Worm (Caenorhabditis elegans) whole organism, young adult: ENCODE data around the gene rbm-7.

Experiments used
- B0336.3 ChIP-seq: fragments of 200-800 bp; sonication (Bioruptor generic); IDR thresholded peaks from 2 replicates; pipeline ENCODE4 v1.3.6; 2022; ENCODE audit warnings: missing genetic modification characterization, missing compliant biosample characterization
- F55B11.4 ChIP-seq: sonication (generic microtip); optimal IDR thresholded peaks from 2 replicates; lab custom pipeline; 2016; ENCODE audit warnings: missing compliant biosample characterization, missing genetic modification characterization, borderline replicate concordance; ENCODE audit not compliant: insufficient read depth
- F57C9.4 ChIP-seq: sonication (generic microtip); optimal IDR thresholded peaks from 2 replicates; lab custom pipeline; 2017; ENCODE audit warnings: mild to moderate bottlenecking, missing genetic modification characterization, missing compliant biosample characterization
- K12H6.12 ChIP-seq: fragments of 200-800 bp; sonication (Bioruptor generic); optimal IDR thresholded peaks from 2 replicates; lab custom pipeline; 2018; ENCODE audit warnings: mild to moderate bottlenecking, missing genetic modification characterization, missing compliant biosample characterization
- T26A5.8 ChIP-seq: sonication (generic microtip); optimal IDR thresholded peaks from 2 replicates; lab custom pipeline; 2016; ENCODE audit warnings: missing genetic modification characterization, missing compliant biosample characterization
- Y53G8AR.9 ChIP-seq: fragments of 200-800 bp; sonication (Bioruptor generic); conservative IDR thresholded peaks from 2 replicates; pipeline ENCODE4 v1.3.6; 2022; ENCODE audit warnings: missing genetic modification reagents, missing genetic modification characterization, missing compliant biosample characterization
- Y67H2A.10 ChIP-seq: fragments of 200-800 bp; sonication (Bioruptor generic); conservative IDR thresholded peaks from 2 replicates; pipeline ENCODE4 v1.3.6; 2022; ENCODE audit warnings: missing genetic modification reagents, missing genetic modification characterization, missing compliant biosample characterization
- Y79H2A.3 ChIP-seq: fragments of 200-800 bp; sonication (Bioruptor generic); conservative IDR thresholded peaks from 2 replicates; pipeline ENCODE4 v1.3.6; 2022; ENCODE audit warnings: missing genetic modification reagents, missing genetic modification characterization, missing compliant biosample characterization
- ZK185.1 ChIP-seq: sonication (generic microtip); optimal IDR thresholded peaks from 2 replicates; lab custom pipeline; 2016; ENCODE audit warnings: mild to moderate bottlenecking, missing genetic modification characterization, missing compliant biosample characterization; ENCODE audit not compliant: poor library complexity, severe bottlenecking
- akir-1 ChIP-seq: fragments of 200-800 bp; sonication (Bioruptor generic); optimal IDR thresholded peaks from 2 replicates; lab custom pipeline; 2018; ENCODE audit warnings: mild to moderate bottlenecking, missing genetic modification characterization, moderate library complexity, missing compliant biosample characterization
- ama-1 ChIP-seq, 3 experiments: fragments of 150-350 bp in 1 of 3; sonication (generic microtip) in 2 of 3; optimal IDR thresholded peaks; 2 replicates each; lab custom pipeline; 2014 to 2018; ENCODE audit warnings: missing biosample characterization in 2 of 3, missing genetic modification characterization in 2 of 3, missing genetic modification reagents in 2 of 3
- aptf-3 ChIP-seq: fragments of 200-800 bp; sonication (Bioruptor generic); IDR thresholded peaks from 2 replicates; pipeline ENCODE4 v1.3.6; 2022; ENCODE audit warnings: missing genetic modification characterization, missing compliant biosample characterization
- athp-1 ChIP-seq: sonication (generic microtip); optimal IDR thresholded peaks from 2 replicates; lab custom pipeline; 2017; ENCODE audit warnings: mild to moderate bottlenecking, missing genetic modification characterization, missing compliant biosample characterization
- attf-5 ChIP-seq: fragments of 200-800 bp; sonication (Bioruptor generic); optimal IDR thresholded peaks from 2 replicates; lab custom pipeline; 2018; ENCODE audit warnings: mild to moderate bottlenecking, missing genetic modification characterization, missing compliant biosample characterization
- cebp-1 ChIP-seq, 2 experiments: fragments of 200-800 bp in 1 of 2; sonication (Bioruptor generic) in 1 of 2; sonication (generic microtip) in 1 of 2; IDR thresholded peaks in 1 of 2; optimal IDR thresholded peaks in 1 of 2; 2 replicates each; pipeline versions ENCODE4 v1.3.6 to Lab custom; 2017 to 2022; ENCODE audit warnings: missing compliant biosample characterization in 2 of 2, missing genetic modification characterization in 2 of 2, mild to moderate bottlenecking in 1 of 2, missing genetic modification reagents in 1 of 2, moderate library complexity in 1 of 2
- cebp-2 ChIP-seq: fragments of 200-800 bp; sonication (Bioruptor generic); IDR thresholded peaks from 2 replicates; pipeline ENCODE4 v1.3.6; 2022; ENCODE audit warnings: missing genetic modification characterization, missing compliant biosample characterization
- ceh-79 ChIP-seq: sonication (generic microtip); optimal IDR thresholded peaks from 2 replicates; lab custom pipeline; 2017; ENCODE audit warnings: mild to moderate bottlenecking, missing genetic modification characterization, missing compliant biosample characterization
- ceh-91 ChIP-seq: fragments of 200-800 bp; sonication (Bioruptor generic); IDR thresholded peaks from 2 replicates; pipeline ENCODE4 v1.3.6; 2022; ENCODE audit warnings: missing genetic modification reagents, missing genetic modification characterization, missing compliant biosample characterization
- die-1 ChIP-seq: sonication (generic microtip); optimal IDR thresholded peaks from 2 replicates; lab custom pipeline; 2016; ENCODE audit warnings: missing genotype, mild to moderate bottlenecking, missing genetic modification characterization, missing compliant biosample characterization
- dpff-1 ChIP-seq: sonication (generic microtip); optimal IDR thresholded peaks from 2 replicates; lab custom pipeline; 2017; ENCODE audit warnings: mild to moderate bottlenecking, missing genetic modification characterization, missing compliant biosample characterization
- dpl-1 ChIP-seq: fragments of 150-350 bp; optimal IDR thresholded peaks from 2 replicates; lab custom pipeline; 2014; ENCODE audit warnings: missing biosample characterization, missing genetic modification reagents, missing genetic modification characterization
- efl-1 ChIP-seq: fragments of 150-350 bp; optimal IDR thresholded peaks from 2 replicates; lab custom pipeline; 2014; ENCODE audit warnings: missing biosample characterization, missing genetic modification reagents, missing genetic modification characterization
- egl-18 ChIP-seq: fragments of 200-800 bp; sonication (Bioruptor generic); IDR thresholded peaks from 2 replicates; pipeline ENCODE4 v1.3.6; 2022; ENCODE audit warnings: missing genetic modification reagents, missing genetic modification characterization, missing compliant biosample characterization
- gei-17 ChIP-seq: fragments of 200-800 bp; sonication (Bioruptor generic); optimal IDR thresholded peaks from 2 replicates; lab custom pipeline; 2018; ENCODE audit warnings: mild to moderate bottlenecking, missing genetic modification characterization, missing compliant biosample characterization
- him-1 ChIP-seq: sonication (generic microtip); optimal IDR thresholded peaks from 2 replicates; lab custom pipeline; 2016; ENCODE audit warnings: missing genotype, missing genetic modification reagents, missing genetic modification characterization, missing compliant biosample characterization
- hlh-26 ChIP-seq: fragments of 200-800 bp; sonication (Bioruptor generic); conservative IDR thresholded peaks from 2 replicates; pipeline ENCODE4 v1.3.6; 2022; ENCODE audit warnings: missing genetic modification reagents, missing genetic modification characterization, missing compliant biosample characterization
- hmg-1.2 ChIP-seq: fragments of 200-800 bp; sonication (Bioruptor generic); IDR thresholded peaks from 2 replicates; pipeline ENCODE4 v1.3.6; 2022; ENCODE audit warnings: missing genetic modification reagents, missing genetic modification characterization, missing compliant biosample characterization
- hmg-20 ChIP-seq: fragments of 200-800 bp; sonication (Bioruptor generic); IDR thresholded peaks from 2 replicates; pipeline ENCODE4 v1.3.6; 2022; ENCODE audit warnings: missing genetic modification reagents, missing genetic modification characterization, missing compliant biosample characterization
- hsf-1 ChIP-seq: fragments of 200-800 bp; sonication (Bioruptor generic); IDR thresholded peaks from 2 replicates; pipeline ENCODE4 v1.3.6; 2022; ENCODE audit warnings: missing genetic modification reagents, missing genetic modification characterization, missing compliant biosample characterization
- let-607 ChIP-seq, 2 experiments: fragments of 200-800 bp in 1 of 2; sonication (Bioruptor generic) in 1 of 2; sonication (generic microtip) in 1 of 2; optimal IDR thresholded peaks; 2 replicates each; lab custom pipeline; 2016 to 2018; ENCODE audit warnings: mild to moderate bottlenecking in 2 of 2, missing compliant biosample characterization in 2 of 2, missing genetic modification characterization in 2 of 2, moderate library complexity in 2 of 2, missing genotype in 1 of 2
- lin-35 ChIP-seq, 3 experiments: fragments of 150-350 bp in 2 of 3; sonication (generic microtip) in 1 of 3; optimal IDR thresholded peaks; 2 replicates each; lab custom pipeline; 2014 to 2018; ENCODE audit warnings: missing biosample characterization in 3 of 3, missing genetic modification characterization in 3 of 3, missing genetic modification reagents in 3 of 3
- madf-3 ChIP-seq: fragments of 200-800 bp; sonication (Bioruptor generic); IDR thresholded peaks from 2 replicates; pipeline ENCODE4 v1.3.6; 2022; ENCODE audit warnings: missing genetic modification reagents, missing genetic modification characterization, missing compliant biosample characterization
- madf-6 ChIP-seq: fragments of 200-800 bp; sonication (Bioruptor generic); IDR thresholded peaks from 2 replicates; pipeline ENCODE4 v1.3.6; 2022; ENCODE audit warnings: missing genetic modification reagents, missing genetic modification characterization, missing compliant biosample characterization
- mcd-1 ChIP-seq: fragments of 200-800 bp; sonication (Bioruptor generic); IDR thresholded peaks from 2 replicates; pipeline ENCODE4 v1.3.6; 2022; ENCODE audit warnings: missing genetic modification reagents, missing genetic modification characterization, missing compliant biosample characterization
- mxl-1 ChIP-seq: sonication (generic microtip); optimal IDR thresholded peaks from 2 replicates; lab custom pipeline; 2016; ENCODE audit warnings: missing genetic modification characterization, missing compliant biosample characterization
- nhr-80 ChIP-seq: sonication (generic microtip); optimal IDR thresholded peaks from 2 replicates; lab custom pipeline; 2016; ENCODE audit warnings: missing genetic modification characterization, missing compliant biosample characterization
- pbrm-1 ChIP-seq: fragments of 200-800 bp; sonication (Bioruptor generic); IDR thresholded peaks from 2 replicates; pipeline ENCODE4 v1.3.6; 2022; ENCODE audit warnings: missing genetic modification reagents, missing genetic modification characterization, missing compliant biosample characterization
- rec-8 ChIP-seq, 2 experiments: sonication (generic microtip); optimal IDR thresholded peaks; 2 replicates each; lab custom pipeline; 2016; ENCODE audit warnings: mild to moderate bottlenecking in 2 of 2, missing genetic modification characterization in 2 of 2, missing genetic modification reagents in 2 of 2, missing genotype in 2 of 2, missing biosample characterization in 1 of 2, missing compliant biosample characterization in 1 of 2, moderate library complexity in 1 of 2
- sea-2 ChIP-seq: fragments of 200-800 bp; sonication (Bioruptor generic); IDR thresholded peaks from 2 replicates; pipeline ENCODE4 v1.3.6; 2022; ENCODE audit warnings: missing genetic modification characterization, missing compliant biosample characterization
- unc-130 ChIP-seq: sonication (generic microtip); optimal IDR thresholded peaks from 2 replicates; lab custom pipeline; 2016; ENCODE audit warnings: missing genetic modification reagents, missing genetic modification characterization, missing compliant biosample characterization
- zfh-2 ChIP-seq: fragments of 200-800 bp; sonication (Bioruptor generic); conservative IDR thresholded peaks from 2 replicates; pipeline ENCODE4 v1.3.6; 2022; ENCODE audit warnings: missing genetic modification reagents, missing genetic modification characterization, missing compliant biosample characterization
- ztf-18 ChIP-seq: sonication (generic microtip); optimal IDR thresholded peaks from 2 replicates; lab custom pipeline; 2016; ENCODE audit warnings: missing genotype, mild to moderate bottlenecking, missing genetic modification characterization, missing compliant biosample characterization
- ztf-25 ChIP-seq: fragments of 200-800 bp; sonication (Bioruptor generic); IDR thresholded peaks from 2 replicates; pipeline ENCODE4 v1.3.6; 2022; ENCODE audit warnings: missing genetic modification reagents, missing genetic modification characterization, missing compliant biosample characterization
- ztf-28 ChIP-seq: fragments of 200-800 bp; sonication (Bioruptor generic); IDR thresholded peaks from 2 replicates; pipeline ENCODE4 v1.3.6; 2022; ENCODE audit warnings: missing genetic modification reagents, missing genetic modification characterization, missing compliant biosample characterization
- ztf-3 ChIP-seq: fragments of 200-800 bp; sonication (Bioruptor generic); optimal IDR thresholded peaks from 2 replicates; lab custom pipeline; 2018; ENCODE audit warnings: mild to moderate bottlenecking, missing genetic modification characterization, missing compliant biosample characterization

rbm-7 gene

ce11 chrIII:12919882-12920281, 11.8 kb downstream of the rbm-7 start (continued):
- TF ChIP-seq sea-2 (no peak), lin-35 (GFP tag; optimal IDR thresholded peaks at IDR 0.05; lab: Kevin White, UChicago) (no peak), hmg-1.2 (GFP tag; lab: Robert Waterston, UW) (peak; percentile 81), F55B11.4 (tag; lab: Kevin White, UChicago) (no peak), rec-8 (tag; optimal IDR thresholded peaks at IDR 0.05; lab: Kevin White, UChicago) (no peak), nhr-80 (peak; percentile 71), K12H6.12 (tag; lab: Kevin White, UChicago) (no peak), dpl-1 (GFP tag; lab: Kevin White, UChicago) (no peak), ztf-28 (GFP tag; lab: Robert Waterston, UW) (no peak), zfh-2 (GFP tag; lab: Robert Waterston, UW) (no peak; the same call in 1 of the 2 replicates), ceh-79 (tag; lab: Kevin White, UChicago) (no peak), Y53G8AR.9 (no peak), hlh-26 (GFP tag; lab: Robert Waterston, UW) (no peak), akir-1 (no peak), die-1 (tag; lab: Kevin White, UChicago) (no peak), let-607 (tag; optimal IDR thresholded peaks at IDR 0.05; lab: Kevin White, UChicago) (no peak), madf-6 (GFP tag; lab: Robert Waterston, UW) (no peak), ztf-18 (tag; lab: Kevin White, UChicago) (no peak), ama-1 (optimal IDR thresholded peaks at IDR 0.05; lab: Kevin White, UChicago) (no peak), ama-1 (GFP tag; optimal IDR thresholded peaks at IDR 0.05; lab: Kevin White, UChicago) (no peak), mcd-1 (0 out of 2 replicates have a peak, but pooled peaks have one; percentile 21), mxl-1 (tag; lab: Kevin White, UChicago) (no peak), hsf-1 (no peak), ztf-25 (GFP tag; lab: Robert Waterston, UW) (0 out of 2 replicates have a peak, but pooled peaks have one; percentile 26), T26A5.8 (tag; lab: Kevin White, UChicago) (no peak), attf-5 (GFP tag; lab: Kevin White, UChicago) (peak; percentile 27), F57C9.4 (tag; lab: Kevin White, UChicago) (no peak), Y67H2A.10 (no peak), pbrm-1 (no peak), dpff-1 (tag; lab: Kevin White, UChicago) (no peak), unc-130 (GFP tag; lab: Kevin White, UChicago) (no peak), ceh-91 (GFP tag; lab: Robert Waterston, UW) (no peak), B0336.3 (GFP tag; lab: Robert Waterston, UW) (0 out of 2 replicates have a peak, but pooled peaks have one; percentile 39), efl-1 (GFP tag; lab: Kevin White, UChicago) (no peak), hmg-20 (GFP tag; lab: Robert Waterston, UW) (no peak), Y79H2A.3 (GFP tag; lab: Robert Waterston, UW) (no peak), egl-18 (GFP tag; lab: Robert Waterston, UW) (no peak), ZK185.1 (tag; lab: Kevin White, UChicago) (no peak), gei-17 (GFP tag; lab: Kevin White, UChicago) (no peak), cebp-2 (GFP tag; lab: Robert Waterston, UW) (no peak), aptf-3 (GFP tag; lab: Robert Waterston, UW) (no peak), madf-3 (GFP tag; lab: Robert Waterston, UW) (no peak), cebp-1 (GFP tag; IDR thresholded peaks at IDR 0.05; lab: Robert Waterston, UW) (no peak), cebp-1 (tag; optimal IDR thresholded peaks at IDR 0.05; lab: Kevin White, UChicago) (peak; percentile 48), athp-1 (tag; lab: Kevin White, UChicago) (no peak), him-1 (tag; lab: Kevin White, UChicago) (no peak), ztf-3 (GFP tag; lab: Kevin White, UChicago) (no peak)
